Worm (Caenorhabditis elegans): Measurements from ENCODE around the gene pept-1.

pept-1 gene

ce11 chrX:6456567-6456966 is at the start of gene pept-1:
pept-1 (plus strand) TSS chrX:6456872.
- TF ChIP-seq ceh-40 (GFP tag; IDR thresholded peaks at IDR 0.05): no peak
- TF ChIP-seq tbp1 (GFP tag; optimal IDR thresholded peaks at IDR 0.05): peak; percentile 25
- TF ChIP-seq let-607 (tag; optimal IDR thresholded peaks at IDR 0.05): peak; percentile 12 to 13
- TF ChIP-seq snpc-1.3 (tag; optimal IDR thresholded peaks at IDR 0.05; ENCODE audit: insufficient read depth): no peak
- peak; percentile 50 for TF ChIP-seq atf-7 (tag; optimal IDR thresholded peaks at IDR 0.05)
- TF ChIP-seq ets-4 (GFP tag; optimal IDR thresholded peaks at IDR 0.05): peak; percentile 87
- peak; percentile 70; the same call in 1 of the 2 replicates for TF ChIP-seq Y56A3A.18 (GFP tag; IDR thresholded peaks at IDR 0.05)
- TF ChIP-seq nhr-80 (tag; optimal IDR thresholded peaks at IDR 0.05): peak; percentile 99
- TF ChIP-seq dox-1 (GFP tag; IDR thresholded peaks at IDR 0.05): peak; percentile 74
- peak; percentile 60 for TF ChIP-seq ztf-22 (GFP tag; optimal IDR thresholded peaks at IDR 0.05)

- no peak for TF ChIP-seq B0261.1 (tag; optimal IDR thresholded peaks at IDR 0.05)
Observed at ce11 chrX:6407805-6408204, 48.9 kb upstream of the pept-1 start.

- TF ChIP-seq madf-8 (GFP tag; conservative IDR thresholded peaks at IDR 0.05) (no peak), akir-1 (GFP tag; optimal IDR thresholded peaks at IDR 0.05) (no peak), nhr-90 (tag; optimal IDR thresholded peaks at IDR 0.05) (no peak), nhr-80 (tag; optimal IDR thresholded peaks at IDR 0.05) (peak; percentile 20), Y56A3A.18 (GFP tag; IDR thresholded peaks at IDR 0.05) (no peak)
Observed at ce11 chrX:6408286-6408685, 48.4 kb upstream of the pept-1 start.

- peak; percentile 78 for TF ChIP-seq zfh-2 (GFP tag; conservative IDR thresholded peaks at IDR 0.05)
- TF ChIP-seq lir-1 (GFP tag; conservative IDR thresholded peaks at IDR 0.05): no peak
- no peak for TF ChIP-seq tbp1 (GFP tag; optimal IDR thresholded peaks at IDR 0.05)
- TF ChIP-seq K11D2.4 (GFP tag; IDR thresholded peaks at IDR 0.05): no peak
- TF ChIP-seq mes-4 (tag; optimal IDR thresholded peaks at IDR 0.05): no peak
- no peak for TF ChIP-seq B0019.2 (GFP tag; conservative IDR thresholded peaks at IDR 0.05)
- TF ChIP-seq him-1 (tag; optimal IDR thresholded peaks at IDR 0.05): no peak
- TF ChIP-seq rcor-1 (GFP tag; IDR thresholded peaks at IDR 0.05): no peak
- no peak for TF ChIP-seq F49E8.2 (tag; optimal IDR thresholded peaks at IDR 0.05; ENCODE audit: insufficient read depth)
- peak; percentile 12; the same call in 1 of the 2 replicates for TF ChIP-seq egrh-3 (GFP tag; IDR thresholded peaks at IDR 0.05)
Observed at ce11 chrX:6408713-6409112, 48.0 kb upstream of the pept-1 start.

- TF ChIP-seq nhr-90 (tag; optimal IDR thresholded peaks at IDR 0.05) (no peak), zfh-2 (GFP tag; conservative IDR thresholded peaks at IDR 0.05) (peak; percentile 88), lin-26 (GFP tag; IDR thresholded peaks at IDR 0.05) (no peak), lir-1 (GFP tag; conservative IDR thresholded peaks at IDR 0.05) (no peak), somi-1 (GFP tag; optimal IDR thresholded peaks at IDR 0.05) (peak; percentile 40), rcor-1 (GFP tag; IDR thresholded peaks at IDR 0.05) (0 out of 2 replicates have a peak, but pooled peaks have one; percentile 13), bed-1 (GFP tag; IDR thresholded peaks at IDR 0.05) (no peak), T07F8.4 (tag; optimal IDR thresholded peaks at IDR 0.05) (no peak), lin-40 (tag; optimal IDR thresholded peaks at IDR 0.05) (no peak)
Observed at ce11 chrX:6410177-6410765, 46.4 kb upstream of the pept-1 start, which contains the start of gene mup-2. mup-2 (minus strand) TSS chrX:6410227.

ce11 chrX:6412575-6412974 is 44.1 kb upstream of the pept-1 start, which contains the start of gene T22E5.1:
T22E5.1 (plus strand) TSS chrX:6412875.
- TF ChIP-seq cebp-2 (GFP tag; IDR thresholded peaks at IDR 0.05): no peak
- no peak for TF ChIP-seq C06A6.2 (GFP tag; conservative IDR thresholded peaks at IDR 0.05)
- no peak for TF ChIP-seq F22D6.2 (tag; optimal IDR thresholded peaks at IDR 0.05)
- no peak for TF ChIP-seq snpc-1.3 (tag; optimal IDR thresholded peaks at IDR 0.05; ENCODE audit: insufficient read depth)
- TF ChIP-seq lsl-1 (GFP tag; optimal IDR thresholded peaks at IDR 0.05): no peak

All from whole organism, young adult.